Fruit fly (Drosophila melanogaster): Measurements from ENCODE around the gene CG11756.

- TF ChIP-seq Pif1B (GFP tag; optimal IDR thresholded peaks at IDR 0.05) (no peak), gl (tag; optimal IDR thresholded peaks at IDR 0.05) (no peak), CG4496 (GFP tag; IDR thresholded peaks at IDR 0.05) (no peak), rn (GFP tag; IDR thresholded peaks at IDR 0.05) (no peak), CG32121 (GFP tag; IDR thresholded peaks at IDR 0.05) (no peak), CG13204 (GFP tag; optimal IDR thresholded peaks at IDR 0.05) (no peak), CG8301 (tag; optimal IDR thresholded peaks at IDR 0.05) (no peak), CG15710 (tag; optimal IDR thresholded peaks at IDR 0.05) (no peak), CG14655 (GFP tag; optimal IDR thresholded peaks at IDR 0.05) (no peak), Snoo (tag; optimal IDR thresholded peaks at IDR 0.05) (no peak), EcR (GFP tag; optimal IDR thresholded peaks at IDR 0.05) (no peak), CG10348 (GFP tag; IDR thresholded peaks at IDR 0.05) (no peak)
Observed at dm6 chrX:11311108-11311507, 36.8 kb upstream of the CG11756 start, which contains the start of gene Ir10a.

Measured in whole organism, pupa.